Worm (Caenorhabditis elegans) whole organism, L4 larva: ENCODE measurements around the gene sre-9.

Source experiments
- Y105C5A.15 ChIP-seq: fragments of 200-800 bp; sonication (Bioruptor generic); IDR thresholded peaks from 2 replicates; pipeline ENCODE4 v1.3.6; 2022; ENCODE audit warnings: missing genetic modification characterization, missing compliant biosample characterization
- aha-1 ChIP-seq: fragments of 150-350 bp; peaks from one replicate; lab custom pipeline; 2014; ENCODE audit warnings: missing biosample characterization, missing genetic modification characterization
- cey-2 ChIP-seq: sonication (generic microtip); optimal IDR thresholded peaks from 3 replicates; lab custom pipeline; 2017; ENCODE audit warnings: missing genetic modification characterization, mild to moderate bottlenecking, missing compliant biosample characterization, antibody characterized with exemption, borderline replicate concordance; ENCODE audit not compliant: insufficient read depth
- daf-16 ChIP-seq, 3 experiments: sonication (generic microtip); optimal IDR thresholded peaks; 2 replicates each; lab custom pipeline; 2016 to 2017; ENCODE audit warnings: missing genetic modification characterization in 3 of 3, missing genetic modification reagents in 3 of 3, mild to moderate bottlenecking in 2 of 3, missing compliant biosample characterization in 2 of 3, missing biosample characterization in 1 of 3, moderate library complexity in 1 of 3
- dmd-6 ChIP-seq: fragments of 200-800 bp; sonication (Bioruptor generic); IDR thresholded peaks from 2 replicates; pipeline ENCODE4 v1.3.6; 2022; ENCODE audit warnings: missing genetic modification reagents, missing genetic modification characterization, missing compliant biosample characterization
- hmg-1.1 ChIP-seq: fragments of 200-800 bp; sonication (Bioruptor generic); IDR thresholded peaks from 2 replicates; pipeline ENCODE4 v1.3.6; 2022; ENCODE audit warnings: missing genetic modification reagents, missing genetic modification characterization, missing compliant biosample characterization
- lin-1 ChIP-seq: fragments of 200-800 bp; sonication (Bioruptor generic); IDR thresholded peaks from 2 replicates; pipeline ENCODE4 v1.3.6; 2022; ENCODE audit warnings: missing genetic modification reagents, missing genetic modification characterization, missing compliant biosample characterization
- lin-39 ChIP-seq: fragments of 150-350 bp; optimal IDR thresholded peaks from 2 replicates; lab custom pipeline; 2014; ENCODE audit warnings: missing biosample characterization, missing genetic modification reagents, missing genetic modification characterization
- lir-3 ChIP-seq: sonication (generic microtip); optimal IDR thresholded peaks from 2 replicates; lab custom pipeline; 2016; ENCODE audit warnings: mild to moderate bottlenecking, missing genetic modification characterization, missing compliant biosample characterization
- nhr-28 ChIP-seq: fragments of 150-350 bp; optimal IDR thresholded peaks from 2 replicates; lab custom pipeline; 2014; ENCODE audit warnings: missing biosample characterization, missing genetic modification characterization
- nhr-48 ChIP-seq: sonication (generic microtip); optimal IDR thresholded peaks from 2 replicates; lab custom pipeline; 2016; ENCODE audit warnings: mild to moderate bottlenecking, missing genetic modification characterization, missing compliant biosample characterization
- set-16 ChIP-seq: fragments of 200-800 bp; sonication (Bioruptor generic); IDR thresholded peaks from 2 replicates; pipeline ENCODE4 v1.3.6; 2022; ENCODE audit warnings: missing genetic modification reagents, missing genetic modification characterization, missing compliant biosample characterization
- unc-39 ChIP-seq: sonication (generic microtip); optimal IDR thresholded peaks from 2 replicates; lab custom pipeline; 2017; ENCODE audit warnings: missing biosample characterization, missing genetic modification characterization

sre-9 gene

DNA sequence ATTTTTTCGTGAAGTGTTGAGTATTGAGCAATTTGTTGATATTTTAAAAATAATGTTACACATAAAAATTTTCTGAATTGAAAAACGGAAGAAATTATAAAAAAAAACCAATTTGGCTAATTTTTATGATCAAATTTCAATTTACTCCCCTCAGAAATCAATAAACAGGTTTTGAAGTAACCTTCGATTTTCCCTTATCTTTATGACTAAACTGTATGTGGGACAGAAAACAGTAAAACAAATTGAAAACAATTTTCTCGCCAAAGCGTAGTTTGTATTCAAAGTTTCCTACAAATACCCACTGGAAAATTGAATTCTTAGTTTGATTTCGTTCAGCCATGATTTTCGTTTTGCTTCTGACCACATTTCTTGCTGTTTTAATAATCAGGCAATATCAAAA, 44.0 kb downstream of the sre-9 start, which contains the start of gene cyp-35B1:
Gene cyp-35B1, plus strand, starts transcription at position 244 of the 400 bp plus-strand sequence.
- TF ChIP-seq daf-16 (GFP tag; optimal IDR thresholded peaks at IDR 0.05; lab: Kevin White, UChicago) (no peak), daf-16 (tag; optimal IDR thresholded peaks at IDR 0.05; lab: Kevin White, UChicago) (peak; percentile 68), nhr-28 (tag; lab: Kevin White, UChicago) (peak; percentile 92), dmd-6 (GFP tag; lab: Robert Waterston, UW) (no peak), Y105C5A.15 (GFP tag; lab: Robert Waterston, UW) (no peak), set-16 (GFP tag; lab: Robert Waterston, UW) (no peak), hmg-1.1 (GFP tag; lab: Robert Waterston, UW) (no peak)
- TF ChIP-seq, all 104 proteins: peak for 2

DNA sequence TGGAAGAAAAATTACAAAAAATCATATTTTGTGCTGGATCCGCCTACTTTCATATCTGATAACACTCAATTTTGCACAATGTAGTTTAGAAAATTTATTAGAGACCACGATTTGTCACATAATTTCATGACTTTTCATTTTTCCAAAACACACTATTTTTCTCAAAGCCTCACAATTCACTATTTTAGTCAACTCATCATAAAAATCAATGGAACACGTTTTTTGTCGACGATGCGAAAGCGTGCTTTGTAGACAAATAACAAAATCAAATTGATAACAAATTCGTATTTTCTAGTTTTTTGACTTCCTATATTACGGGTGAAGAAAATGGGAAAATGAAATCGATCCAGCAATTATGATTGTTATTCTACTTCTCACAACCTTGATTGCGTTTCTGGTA, 47.1 kb downstream of the sre-9 start, which contains the start of gene cyp-35B2:
Gene cyp-35B2, plus strand, starts transcription at position 301 of the 400 bp plus-strand sequence.
- TF ChIP-seq nhr-28 (tag; lab: Kevin White, UChicago) = peak; percentile 34
- no peak for TF ChIP-seq unc-39 (tag; lab: Kevin White, UChicago)

DNA sequence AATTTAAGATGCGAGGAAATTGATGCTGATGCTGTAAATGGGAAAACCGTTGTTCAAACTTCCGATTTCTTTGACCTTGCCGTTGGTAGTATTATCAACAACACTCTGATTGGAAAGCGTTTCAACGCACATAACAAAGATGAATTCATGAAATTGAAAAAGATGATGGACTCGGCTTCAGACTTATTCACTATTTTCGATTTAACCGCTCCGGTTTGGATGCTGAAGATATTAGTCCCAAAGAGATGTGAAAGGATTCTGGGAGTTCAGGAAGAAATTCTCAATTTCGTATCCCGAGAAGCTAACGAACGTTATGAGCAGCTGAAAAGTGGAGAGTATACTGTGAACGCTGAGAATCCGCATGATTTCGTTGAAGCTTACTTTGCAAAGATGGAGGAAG, 48.6 kb downstream of the sre-9 start:
- TF ChIP-seq lin-39 (no peak), aha-1 (peak; percentile 97)

DNA sequence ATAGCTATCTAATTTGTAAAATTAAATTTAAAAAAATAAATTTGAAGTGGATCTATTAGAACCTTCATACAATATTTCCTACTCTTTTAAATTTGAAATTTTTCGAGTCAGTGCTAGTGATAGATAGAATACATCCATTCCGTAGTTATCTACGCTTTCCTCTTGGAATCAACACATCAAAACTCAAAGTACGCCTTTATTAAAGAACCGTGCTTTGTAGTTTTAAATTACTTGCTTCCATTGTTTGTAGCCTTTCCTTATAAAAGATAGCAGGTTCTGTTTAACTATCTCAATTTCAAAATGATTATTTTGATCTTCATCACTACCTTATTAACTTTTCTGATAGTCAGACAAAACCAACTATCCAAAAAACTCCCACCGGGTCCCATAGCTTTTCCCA, 50.3 kb downstream of the sre-9 start, which contains the start of gene cyp-35B3:
Gene cyp-35B3, plus strand, starts transcription at position 301 of the 400 bp plus-strand sequence.
- TF ChIP-seq lir-3 (tag; lab: Kevin White, UChicago) = no peak
- no peak for TF ChIP-seq lin-1 (GFP tag; lab: Robert Waterston, UW)
- TF ChIP-seq cey-2 (tag; lab: Kevin White, UChicago) = no peak
- no peak for TF ChIP-seq nhr-48 (tag; lab: Kevin White, UChicago)
- TF ChIP-seq, all 104 proteins: peak for 0
